Worm (Caenorhabditis elegans) whole organism, young adult: ENCODE data around the gene D2096.5.

ENCODE experiments used
- C06A6.2 ChIP-seq: fragments of 200-800 bp; sonication (Bioruptor generic); conservative IDR thresholded peaks from 2 replicates; pipeline ENCODE4 v1.3.6; 2022; ENCODE audit warnings: missing genetic modification characterization, missing compliant biosample characterization
- D2030.7 ChIP-seq: fragments of 200-800 bp; sonication (Bioruptor generic); IDR thresholded peaks from 2 replicates; pipeline ENCODE4 v1.3.6; 2022; ENCODE audit warnings: missing genetic modification reagents, missing genetic modification characterization, missing compliant biosample characterization
- F23B12.7 ChIP-seq: sonication (generic microtip); optimal IDR thresholded peaks from 2 replicates; lab custom pipeline; 2017; ENCODE audit warnings: missing genetic modification characterization, mild to moderate bottlenecking, missing compliant biosample characterization, antibody characterized with exemption, moderate library complexity; ENCODE audit not compliant: insufficient read depth
- F33H1.4 ChIP-seq: fragments of 200-800 bp; sonication (Bioruptor generic); IDR thresholded peaks from 2 replicates; pipeline ENCODE4 v1.3.6; 2022; ENCODE audit warnings: missing genetic modification reagents, missing genetic modification characterization, missing compliant biosample characterization
- F57A8.1 ChIP-seq: fragments of 200-800 bp; sonication (Bioruptor generic); optimal IDR thresholded peaks from 2 replicates; lab custom pipeline; 2018; ENCODE audit warnings: mild to moderate bottlenecking, missing genetic modification characterization, moderate library complexity, missing compliant biosample characterization
- K11D2.4 ChIP-seq: fragments of 200-800 bp; sonication (Bioruptor generic); IDR thresholded peaks from 2 replicates; pipeline ENCODE4 v1.3.6; 2022; ENCODE audit warnings: missing genetic modification reagents, missing genetic modification characterization, missing compliant biosample characterization
- Y56A3A.18 ChIP-seq: fragments of 200-800 bp; sonication (Bioruptor generic); IDR thresholded peaks from 2 replicates; pipeline ENCODE4 v1.3.6; 2022; ENCODE audit warnings: missing genetic modification reagents, missing genetic modification characterization, missing compliant biosample characterization
- Y67H2A.10 ChIP-seq: fragments of 200-800 bp; sonication (Bioruptor generic); conservative IDR thresholded peaks from 2 replicates; pipeline ENCODE4 v1.3.6; 2022; ENCODE audit warnings: missing genetic modification reagents, missing genetic modification characterization, missing compliant biosample characterization
- Y79H2A.3 ChIP-seq: fragments of 200-800 bp; sonication (Bioruptor generic); conservative IDR thresholded peaks from 2 replicates; pipeline ENCODE4 v1.3.6; 2022; ENCODE audit warnings: missing genetic modification reagents, missing genetic modification characterization, missing compliant biosample characterization
- Y95B8A.8 ChIP-seq: fragments of 200-800 bp; sonication (Bioruptor generic); IDR thresholded peaks from 2 replicates; pipeline ENCODE4 v1.3.6; 2022; ENCODE audit warnings: missing genetic modification reagents, missing genetic modification characterization, missing compliant biosample characterization
- atf-7 ChIP-seq: sonication (generic microtip); optimal IDR thresholded peaks from 2 replicates; lab custom pipeline; 2017; ENCODE audit warnings: mild to moderate bottlenecking, missing genetic modification characterization, missing compliant biosample characterization
- athp-1 ChIP-seq: sonication (generic microtip); optimal IDR thresholded peaks from 2 replicates; lab custom pipeline; 2017; ENCODE audit warnings: mild to moderate bottlenecking, missing genetic modification characterization, missing compliant biosample characterization
- attf-3 ChIP-seq: fragments of 200-800 bp; sonication (Bioruptor generic); conservative IDR thresholded peaks from 2 replicates; pipeline ENCODE4 v1.3.6; 2022; ENCODE audit warnings: missing genetic modification reagents, missing genetic modification characterization, missing compliant biosample characterization
- bed-1 ChIP-seq: fragments of 200-800 bp; sonication (Bioruptor generic); IDR thresholded peaks from 2 replicates; pipeline ENCODE4 v1.3.6; 2022; ENCODE audit warnings: missing genetic modification reagents, missing genetic modification characterization, missing compliant biosample characterization
- ccch-3 ChIP-seq: fragments of 200-800 bp; sonication (Bioruptor generic); optimal IDR thresholded peaks from 2 replicates; lab custom pipeline; 2018; ENCODE audit warnings: mild to moderate bottlenecking, missing genetic modification characterization, missing compliant biosample characterization
- ceh-27 ChIP-seq: fragments of 200-800 bp; sonication (Bioruptor generic); optimal IDR thresholded peaks from 2 replicates; lab custom pipeline; 2018; ENCODE audit warnings: mild to moderate bottlenecking, missing genetic modification characterization, moderate library complexity, missing compliant biosample characterization
- ceh-58 ChIP-seq: fragments of 200-800 bp; sonication (Bioruptor generic); IDR thresholded peaks from 2 replicates; pipeline ENCODE4 v1.3.6; 2022; ENCODE audit warnings: missing genetic modification characterization, missing compliant biosample characterization
- ceh-91 ChIP-seq: fragments of 200-800 bp; sonication (Bioruptor generic); IDR thresholded peaks from 2 replicates; pipeline ENCODE4 v1.3.6; 2022; ENCODE audit warnings: missing genetic modification reagents, missing genetic modification characterization, missing compliant biosample characterization
- chd-7 ChIP-seq: sonication (generic microtip); optimal IDR thresholded peaks from 2 replicates; lab custom pipeline; 2016; ENCODE audit warnings: mild to moderate bottlenecking, missing genetic modification characterization, moderate library complexity, missing compliant biosample characterization
- dpff-1 ChIP-seq: sonication (generic microtip); optimal IDR thresholded peaks from 2 replicates; lab custom pipeline; 2017; ENCODE audit warnings: mild to moderate bottlenecking, missing genetic modification characterization, missing compliant biosample characterization
- dpl-1 ChIP-seq: fragments of 150-350 bp; optimal IDR thresholded peaks from 2 replicates; lab custom pipeline; 2014; ENCODE audit warnings: missing biosample characterization, missing genetic modification reagents, missing genetic modification characterization
- egrh-3 ChIP-seq: fragments of 200-800 bp; sonication (Bioruptor generic); IDR thresholded peaks from 2 replicates; pipeline ENCODE4 v1.3.6; 2022; ENCODE audit warnings: missing genetic modification reagents, missing genetic modification characterization, missing compliant biosample characterization
- ets-4 ChIP-seq: fragments of 200-800 bp; sonication (Bioruptor generic); optimal IDR thresholded peaks from 2 replicates; lab custom pipeline; 2018; ENCODE audit warnings: mild to moderate bottlenecking, missing genetic modification characterization, missing compliant biosample characterization
- hmg-20 ChIP-seq: fragments of 200-800 bp; sonication (Bioruptor generic); IDR thresholded peaks from 2 replicates; pipeline ENCODE4 v1.3.6; 2022; ENCODE audit warnings: missing genetic modification reagents, missing genetic modification characterization, missing compliant biosample characterization
- hsf-1 ChIP-seq: fragments of 200-800 bp; sonication (Bioruptor generic); IDR thresholded peaks from 2 replicates; pipeline ENCODE4 v1.3.6; 2022; ENCODE audit warnings: missing genetic modification reagents, missing genetic modification characterization, missing compliant biosample characterization
- lin-54 ChIP-seq: fragments of 200-800 bp; sonication (Bioruptor generic); optimal IDR thresholded peaks from 2 replicates; lab custom pipeline; 2018; ENCODE audit warnings: mild to moderate bottlenecking, missing genetic modification characterization, missing compliant biosample characterization
- lir-1 ChIP-seq: fragments of 200-800 bp; sonication (Bioruptor generic); conservative IDR thresholded peaks from 2 replicates; pipeline ENCODE4 v1.3.6; 2022; ENCODE audit warnings: missing genetic modification reagents, missing genetic modification characterization, missing compliant biosample characterization
- madf-6 ChIP-seq: fragments of 200-800 bp; sonication (Bioruptor generic); IDR thresholded peaks from 2 replicates; pipeline ENCODE4 v1.3.6; 2022; ENCODE audit warnings: missing genetic modification reagents, missing genetic modification characterization, missing compliant biosample characterization
- madf-8 ChIP-seq: fragments of 200-800 bp; sonication (Bioruptor generic); conservative IDR thresholded peaks from 2 replicates; pipeline ENCODE4 v1.3.6; 2022; ENCODE audit warnings: missing genetic modification reagents, missing genetic modification characterization, missing compliant biosample characterization
- mxl-1 ChIP-seq: sonication (generic microtip); optimal IDR thresholded peaks from 2 replicates; lab custom pipeline; 2016; ENCODE audit warnings: missing genetic modification characterization, missing compliant biosample characterization
- nfya-2 ChIP-seq: fragments of 200-800 bp; sonication (Bioruptor generic); IDR thresholded peaks from 2 replicates; pipeline ENCODE4 v1.3.6; 2022; ENCODE audit warnings: missing genetic modification reagents, missing genetic modification characterization, missing compliant biosample characterization
- nfyb-1 ChIP-seq: fragments of 200-800 bp; sonication (Bioruptor generic); IDR thresholded peaks from 2 replicates; pipeline ENCODE4 v1.3.6; 2022; ENCODE audit warnings: missing genetic modification reagents, missing genetic modification characterization, missing compliant biosample characterization
- nhr-179 ChIP-seq: sonication (generic microtip); optimal IDR thresholded peaks from 2 replicates; lab custom pipeline; 2016; ENCODE audit warnings: mild to moderate bottlenecking, missing genetic modification characterization, missing compliant biosample characterization
- nhr-80 ChIP-seq: sonication (generic microtip); optimal IDR thresholded peaks from 2 replicates; lab custom pipeline; 2016; ENCODE audit warnings: missing genetic modification characterization, missing compliant biosample characterization
- pha-4 ChIP-seq: fragments of 150-350 bp; sonication (generic microtip); optimal IDR thresholded peaks from 2 replicates; lab custom pipeline; 2014; ENCODE audit warnings: missing biosample characterization, missing genetic modification reagents, missing genetic modification characterization
- rcor-1 ChIP-seq: fragments of 200-800 bp; sonication (Bioruptor generic); IDR thresholded peaks from 2 replicates; pipeline ENCODE4 v1.3.6; 2022; ENCODE audit warnings: missing genetic modification reagents, missing genetic modification characterization, missing compliant biosample characterization
- rpc-1 ChIP-seq, 2 experiments: fragments of 150-350 bp in 1 of 2; sonication (generic microtip) in 1 of 2; optimal IDR thresholded peaks; 2 replicates each; lab custom pipeline; 2014 to 2018; ENCODE audit warnings: missing biosample characterization in 1 of 2, missing genetic modification characterization in 1 of 2, missing genetic modification reagents in 1 of 2, missing genotype in 1 of 2
- snpc-1.1 ChIP-seq: sonication (generic microtip); optimal IDR thresholded peaks from 2 replicates; lab custom pipeline; 2017; ENCODE audit warnings: missing genetic modification characterization, mild to moderate bottlenecking, missing compliant biosample characterization, antibody characterized with exemption, moderate library complexity, missing genotype, missing genetic modification reagents; ENCODE audit not compliant: insufficient read depth
- snpc-1.3 ChIP-seq: sonication (generic microtip); optimal IDR thresholded peaks from 2 replicates; lab custom pipeline; 2017; ENCODE audit warnings: missing genetic modification characterization, mild to moderate bottlenecking, missing compliant biosample characterization, antibody characterized with exemption, moderate library complexity, missing genotype, missing genetic modification reagents; ENCODE audit not compliant: insufficient read depth
- snpc-3.4 ChIP-seq: sonication (generic microtip); optimal IDR thresholded peaks from 2 replicates; lab custom pipeline; 2017; ENCODE audit warnings: missing genetic modification characterization, mild to moderate bottlenecking, missing compliant biosample characterization, antibody characterized with exemption, moderate library complexity, missing genotype, missing genetic modification reagents
- xnd-1 ChIP-seq: sonication (generic microtip); optimal IDR thresholded peaks from 2 replicates; lab custom pipeline; 2016; ENCODE audit warnings: missing genotype, missing genetic modification reagents, missing genetic modification characterization, missing compliant biosample characterization
- ztf-26 ChIP-seq: sonication (generic microtip); optimal IDR thresholded peaks from 2 replicates; lab custom pipeline; 2017; ENCODE audit warnings: missing genetic modification characterization, missing compliant biosample characterization

Gene D2096.5

ce11 chrIV:8375381-8375780, 15.8 kb upstream of the D2096.5 start (continued):
- TF ChIP-seq lir-1 (0 out of 2 replicates have a peak, but pooled peaks have one; percentile 45), nhr-179 (tag; lab: Kevin White, UChicago) (no peak), snpc-1.3 (tag; lab: Kevin White, UChicago) (peak; percentile 84), xnd-1 (tag; lab: Kevin White, UChicago) (no peak), madf-8 (GFP tag; lab: Robert Waterston, UW) (0 out of 2 replicates have a peak, but pooled peaks have one; percentile 25), hsf-1 (GFP tag; lab: Robert Waterston, UW) (no peak), dpl-1 (GFP tag; lab: Kevin White, UChicago) (no peak), lin-54 (GFP tag; lab: Kevin White, UChicago) (peak; percentile 63), rcor-1 (peak; percentile 71), pha-4 (tag; lab: Kevin White, UChicago) (no peak), ceh-91 (GFP tag; lab: Robert Waterston, UW) (no peak), K11D2.4 (peak; percentile 33; the same call in 1 of the 2 replicates), F57A8.1 (GFP tag; lab: Kevin White, UChicago) (no peak), Y79H2A.3 (GFP tag; lab: Robert Waterston, UW) (0 out of 2 replicates have a peak, but pooled peaks have one; percentile 54), nfyb-1 (peak; percentile 83), nhr-80 (tag; lab: Kevin White, UChicago) (peak; percentile 60), athp-1 (tag; lab: Kevin White, UChicago) (peak; percentile 80), chd-7 (peak; percentile 60), F33H1.4 (GFP tag; lab: Robert Waterston, UW) (peak; percentile 59), egrh-3 (no peak), Y67H2A.10 (GFP tag; lab: Robert Waterston, UW) (0 out of 2 replicates have a peak, but pooled peaks have one; percentile 43), madf-6 (GFP tag; lab: Robert Waterston, UW) (peak; percentile 58; the same call in 1 of the 2 replicates), mxl-1 (tag; lab: Kevin White, UChicago) (peak; percentile 76), ets-4 (no peak), Y95B8A.8 (peak; percentile 80), bed-1 (GFP tag; lab: Robert Waterston, UW) (no peak), hmg-20 (GFP tag; lab: Robert Waterston, UW) (0 out of 2 replicates have a peak, but pooled peaks have one; percentile 37), nfya-2 (GFP tag; lab: Robert Waterston, UW) (no peak), D2030.7 (GFP tag; lab: Robert Waterston, UW) (peak; percentile 47; the same call in 1 of the 2 replicates), snpc-3.4 (tag; lab: Kevin White, UChicago) (peak; percentile 82), F23B12.7 (tag; lab: Kevin White, UChicago) (peak; percentile 31)

- TF ChIP-seq snpc-1.1 (tag; lab: Kevin White, UChicago) = no peak
- TF ChIP-seq snpc-3.4 (tag; lab: Kevin White, UChicago) = no peak
- TF ChIP-seq atf-7 (tag; lab: Kevin White, UChicago) = no peak
- TF ChIP-seq ccch-3 (GFP tag; lab: Kevin White, UChicago) = no peak
- TF ChIP-seq rpc-1 (optimal IDR thresholded peaks at IDR 0.05; lab: Kevin White, UChicago) = no peak
- TF ChIP-seq rpc-1 (tag; optimal IDR thresholded peaks at IDR 0.05; lab: Kevin White, UChicago) = no peak
- no peak for TF ChIP-seq ceh-27
- no peak for TF ChIP-seq Y56A3A.18 (GFP tag; lab: Robert Waterston, UW)
- TF ChIP-seq ztf-26 (tag; lab: Kevin White, UChicago) = no peak
- TF ChIP-seq dpl-1 (GFP tag; lab: Kevin White, UChicago) = no peak
- TF ChIP-seq hsf-1 (GFP tag; lab: Robert Waterston, UW) = no peak
- TF ChIP-seq attf-3 (GFP tag; lab: Robert Waterston, UW) = no peak
- no peak for TF ChIP-seq C06A6.2 (GFP tag; lab: Robert Waterston, UW)
- no peak for TF ChIP-seq dpff-1
- TF ChIP-seq F57A8.1 (GFP tag; lab: Kevin White, UChicago) = no peak
- no peak for TF ChIP-seq K11D2.4
- no peak for TF ChIP-seq ceh-58 (GFP tag; lab: Robert Waterston, UW)
These were observed 9.6 kb upstream of the D2096.5 start, which contains the start of gene D2096.6 for ce11 chrIV:8369135-8369534. Gene D2096.6 (minus strand): TSS chrIV:8369235.
